Worm (Caenorhabditis elegans): ENCODE results near the gene rilp-1.

rilp-1 gene

DNA sequence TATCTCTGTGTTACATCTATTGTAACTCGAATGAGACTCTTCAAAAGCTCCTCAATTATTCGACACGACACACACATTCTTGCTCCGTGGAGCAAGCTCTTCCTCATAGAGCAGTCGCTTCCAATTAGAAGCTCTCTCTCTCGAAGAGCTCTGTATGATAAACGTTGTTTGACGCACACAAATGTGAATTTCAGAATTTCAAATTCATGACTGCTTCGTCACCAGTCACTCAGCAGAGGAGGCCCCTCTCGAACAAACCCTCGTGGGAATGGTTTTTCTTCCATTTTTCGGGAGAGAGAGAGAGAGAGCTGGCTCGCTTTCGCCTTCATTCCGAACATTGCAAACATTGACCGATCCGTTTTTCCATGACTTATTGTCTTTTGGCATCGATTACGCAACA lies 3.6 kb upstream of the rilp-1 start:
- no peak for TF ChIP-seq nhr-76 (tag; optimal IDR thresholded peaks at IDR 0.05)
- no peak for TF ChIP-seq unc-39 (tag; optimal IDR thresholded peaks at IDR 0.05)
- TF ChIP-seq lin-39 (tag; optimal IDR thresholded peaks at IDR 0.05): peak; percentile 17
- no peak for TF ChIP-seq pqm-1 (tag; optimal IDR thresholded peaks at IDR 0.05)
- TF ChIP-seq ceh-9 (tag; optimal IDR thresholded peaks at IDR 0.05): no peak
- peak; percentile 14 for TF ChIP-seq nfya-1 (tag; optimal IDR thresholded peaks at IDR 0.05; ENCODE audit: insufficient read depth)
- peak; percentile 17 for TF ChIP-seq hmg-11 (tag; optimal IDR thresholded peaks at IDR 0.05)

DNA sequence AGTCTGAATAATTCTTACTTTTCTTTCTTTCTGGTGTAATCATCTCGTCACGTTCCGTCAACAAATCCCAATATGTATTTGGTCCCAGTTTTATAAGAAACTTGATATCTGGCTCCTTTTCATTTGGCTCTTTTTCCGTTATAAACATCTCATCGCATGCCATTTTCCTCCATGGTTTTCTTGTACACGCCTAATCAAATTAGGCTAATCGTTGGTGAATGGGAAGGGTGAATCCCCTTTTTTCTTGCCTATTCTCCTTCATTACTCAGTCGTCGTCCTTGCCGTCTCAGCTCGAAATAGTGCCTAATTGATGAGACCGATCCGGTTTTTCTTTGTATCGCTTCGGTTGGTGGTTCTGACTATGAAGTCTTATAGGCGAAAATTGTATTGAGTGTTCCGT lies 1.8 kb upstream of the rilp-1 start:
- TF ChIP-seq nhr-43 (tag; optimal IDR thresholded peaks at IDR 0.05; ENCODE audit: poor library complexity, severe bottlenecking): no peak
- no peak for TF ChIP-seq ceh-82 (tag; optimal IDR thresholded peaks at IDR 0.05)
- no peak for TF ChIP-seq nhr-11 (tag; optimal IDR thresholded peaks at IDR 0.05)
- no peak for TF ChIP-seq ztf-11 (tag; optimal IDR thresholded peaks at IDR 0.05)
- TF ChIP-seq tbx-2 (tag; optimal IDR thresholded peaks at IDR 0.05): no peak
- no peak for TF ChIP-seq lsy-12 (tag; optimal IDR thresholded peaks at IDR 0.05)
- no peak for TF ChIP-seq aly-2 (tag; optimal IDR thresholded peaks at IDR 0.05)
- no peak for TF ChIP-seq egl-27 (tag; optimal IDR thresholded peaks at IDR 0.05)
- TF ChIP-seq egl-5 (tag; optimal IDR thresholded peaks at IDR 0.05): no peak
- TF ChIP-seq ceh-28 (tag; optimal IDR thresholded peaks at IDR 0.05): no peak
- TF ChIP-seq unc-62 (GFP tag; optimal IDR thresholded peaks at IDR 0.05): no peak
- no peak for TF ChIP-seq snpc-4 (tag; optimal IDR thresholded peaks at IDR 0.05)
- no peak for TF ChIP-seq mml-1 (tag; optimal IDR thresholded peaks at IDR 0.05)
- TF ChIP-seq nhr-23 (tag; optimal IDR thresholded peaks at IDR 0.05): no peak

DNA sequence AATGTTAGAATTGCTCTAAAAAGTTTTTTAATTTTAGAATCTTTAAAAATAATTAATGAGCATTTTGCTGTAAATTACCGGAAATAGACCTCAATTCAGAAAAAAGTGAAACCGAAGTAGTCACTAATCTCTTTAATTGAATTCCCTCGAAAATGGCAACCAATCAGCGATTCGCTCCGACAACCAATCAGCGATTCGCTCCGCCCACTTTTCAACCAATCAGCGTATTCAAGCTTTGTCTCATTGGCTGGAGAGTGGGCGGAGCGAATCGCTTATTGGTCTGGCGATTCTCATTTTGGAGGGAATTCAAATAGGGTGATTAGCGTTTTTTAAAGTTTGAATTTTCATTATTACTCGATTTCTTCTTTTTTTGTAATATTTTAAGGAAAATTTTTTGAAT lies 1.1 kb upstream of the rilp-1 start:
- no peak for TF ChIP-seq nhr-67 (tag; optimal IDR thresholded peaks at IDR 0.05)
- peak; percentile 91 for TF ChIP-seq nfya-1 (tag; optimal IDR thresholded peaks at IDR 0.05; ENCODE audit: insufficient read depth)

DNA sequence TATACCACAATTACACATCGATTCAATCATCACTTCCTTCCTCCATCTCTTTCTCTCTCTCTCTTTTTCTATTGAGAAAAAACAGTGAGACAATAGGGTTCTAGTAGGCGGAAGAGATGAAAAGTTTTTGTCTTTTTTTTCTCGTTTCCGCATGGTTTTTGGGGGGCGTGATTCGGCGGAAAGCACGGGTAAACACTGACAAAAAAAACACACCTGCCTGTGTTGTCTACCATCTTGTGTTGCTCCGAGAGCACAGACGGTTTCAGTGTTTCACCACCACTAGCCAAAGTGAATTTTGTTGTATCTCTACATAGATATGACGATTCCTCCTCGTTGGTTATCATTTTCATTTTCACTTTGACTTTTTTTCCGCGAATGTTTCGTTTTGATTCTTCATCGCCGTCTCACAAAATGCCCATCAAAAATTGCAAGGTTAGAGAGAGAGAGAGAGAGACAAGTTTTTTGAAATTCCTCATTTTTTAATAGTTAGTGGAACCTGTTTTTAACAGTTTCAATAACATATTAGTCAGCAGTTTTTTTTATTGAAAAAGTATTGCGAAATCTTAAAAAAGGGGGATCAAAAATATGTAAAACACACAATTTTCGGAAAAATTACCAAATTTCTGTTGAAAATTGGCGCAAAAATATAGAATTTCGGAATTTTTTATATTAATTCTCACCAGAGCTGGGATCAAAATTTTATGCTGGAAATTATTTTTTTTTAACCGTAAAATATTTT lies 1.5 kb downstream of the rilp-1 start:
- TF ChIP-seq elt-2 (tag; optimal IDR thresholded peaks at IDR 0.05) (peak; percentile 6), nhr-76 (tag; optimal IDR thresholded peaks at IDR 0.05) (no peak), pha-4 (tag; optimal IDR thresholded peaks at IDR 0.05) (peak; percentile 71)

DNA sequence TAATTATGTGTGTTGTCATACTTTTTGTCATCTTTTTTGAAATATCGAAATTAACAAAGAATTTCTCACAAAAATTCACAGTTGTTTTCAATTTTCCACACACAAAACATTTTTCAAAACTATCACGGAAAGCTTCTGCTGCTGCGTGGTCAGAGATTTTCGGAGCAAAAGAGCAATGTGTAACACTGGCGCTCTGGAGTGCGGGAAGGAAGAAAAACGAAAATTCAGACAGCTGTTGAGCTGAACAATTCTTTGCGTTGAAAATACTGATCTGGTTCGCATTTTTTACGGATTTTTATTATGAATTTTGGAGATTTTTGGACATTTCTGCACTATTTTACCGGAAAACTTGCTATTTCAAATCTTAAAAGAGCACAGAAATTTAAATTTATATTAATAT lies 7.7 kb downstream of the rilp-1 start:
- TF ChIP-seq lin-39 (tag; optimal IDR thresholded peaks at IDR 0.05) (peak; percentile 3), hmg-11 (tag; optimal IDR thresholded peaks at IDR 0.05) (no peak), nhr-67 (tag; optimal IDR thresholded peaks at IDR 0.05) (no peak), aly-2 (tag; optimal IDR thresholded peaks at IDR 0.05) (no peak), elt-3 (tag; optimal IDR thresholded peaks at IDR 0.05) (no peak)

DNA sequence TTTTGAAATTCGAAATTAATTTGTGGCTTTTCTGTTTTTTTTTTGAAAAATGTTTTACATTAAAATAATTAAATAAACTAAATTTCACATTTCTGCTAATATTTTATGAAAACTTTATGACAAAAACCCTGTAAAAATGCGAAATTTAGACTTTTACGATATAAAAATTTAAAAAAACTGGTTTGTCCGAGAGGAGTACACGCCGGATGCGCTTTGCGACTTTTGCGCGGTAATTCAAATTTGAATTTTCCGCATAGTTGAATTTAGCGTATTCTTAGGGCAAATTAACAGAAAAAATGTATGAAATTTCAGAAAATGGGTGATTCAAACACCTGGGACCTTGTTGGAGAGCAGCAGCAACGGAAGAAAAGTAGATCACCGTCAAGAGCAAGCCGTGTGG lies 8.1 kb downstream of the rilp-1 start, which contains the start of gene unc-93:
unc-93 (plus strand) TSS at position 301 of the 400 bp plus-strand sequence.
- TF ChIP-seq nhr-237 (tag; optimal IDR thresholded peaks at IDR 0.05) (no peak), elt-3 (tag; optimal IDR thresholded peaks at IDR 0.05) (no peak), nhr-12 (tag; optimal IDR thresholded peaks at IDR 0.05) (no peak), skn-1 (tag; optimal IDR thresholded peaks at IDR 0.05) (no peak), ZK546.5 (tag; optimal IDR thresholded peaks at IDR 0.05) (no peak), nhr-43 (tag; optimal IDR thresholded peaks at IDR 0.05; ENCODE audit: poor library complexity, severe bottlenecking) (no peak), fkh-2 (tag; optimal IDR thresholded peaks at IDR 0.05) (no peak), lin-39 (tag; optimal IDR thresholded peaks at IDR 0.05) (no peak), sea-2 (GFP tag; optimal IDR thresholded peaks at IDR 0.05) (no peak), egl-5 (tag; optimal IDR thresholded peaks at IDR 0.05) (no peak), unc-62 (GFP tag; optimal IDR thresholded peaks at IDR 0.05) (no peak), nhr-23 (tag; optimal IDR thresholded peaks at IDR 0.05) (no peak), ceh-16 (tag; optimal IDR thresholded peaks at IDR 0.05) (no peak), fkh-10 (GFP tag; optimal IDR thresholded peaks at IDR 0.05) (no peak), pqm-1 (tag; optimal IDR thresholded peaks at IDR 0.05) (no peak)

All from whole organism, L3 larva.